Fruit fly (Drosophila melanogaster) Kc167 (cell line): ENCODE data around the gene Glut4EF.

Experiments used
- Myc ChIP-seq: fragments of >200 bp; optimal IDR thresholded peaks from 2 replicates; lab custom pipeline; 2017; ENCODE audit warnings: missing external identifiers
- Sin3A ChIP-seq: fragments of >200 bp; optimal IDR thresholded peaks from 2 replicates; lab custom pipeline; 2018; ENCODE audit warnings: missing external identifiers
- h ChIP-seq: fragments of >200 bp; optimal IDR thresholded peaks from 3 replicates; lab custom pipeline; 2018; ENCODE audit warnings: missing external identifiers
- psq ChIP-seq: fragments of >200 bp; optimal IDR thresholded peaks from 2 replicates; lab custom pipeline; 2017; ENCODE audit warnings: missing external identifiers

DNA sequence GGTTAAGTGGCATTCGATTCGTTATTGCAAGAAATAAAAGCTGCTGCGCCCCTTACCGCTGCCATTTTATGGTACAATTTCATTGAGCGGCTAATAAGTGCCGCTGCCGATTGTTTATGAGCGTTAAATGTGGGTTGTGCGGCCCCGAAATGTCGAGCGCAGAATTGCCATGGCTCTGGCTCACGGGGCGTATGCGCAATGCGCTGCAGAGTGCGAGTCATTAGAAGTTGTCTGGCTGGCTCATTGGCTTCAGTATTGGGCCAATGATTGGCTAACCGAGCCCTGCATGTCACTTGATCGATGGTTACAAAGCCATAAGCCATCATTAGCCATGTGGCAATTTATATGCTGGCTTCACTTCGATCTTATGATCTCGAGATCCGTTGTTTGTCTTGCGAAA is 35.6 kb downstream of the Glut4EF start:
- TF ChIP-seq psq (lab: Kevin White, UChicago) = no peak
- no peak for TF ChIP-seq Sin3A (lab: Kevin White, UChicago)
- no peak for TF ChIP-seq Myc (lab: Kevin White, UChicago)
- no peak for TF ChIP-seq h (lab: Kevin White, UChicago)
